Fruit fly (Drosophila melanogaster) whole organism, embryonic: Measurements from ENCODE around the gene Tsp97E.
A peak's percentile ranks its signal among the peaks of the same experiment; 100 is the strongest.

Experiments used
- Ada2b ChIP-seq: fragments of 200-800 bp; sonication (Bioruptor generic); IDR thresholded peaks from 2 replicates; pipeline ENCODE4 v1.3.6; 2022; ENCODE audit warnings: missing biosample characterization, missing genetic modification characterization
- Asciz ChIP-seq: fragments of 200-800 bp; sonication (Bioruptor generic); optimal IDR thresholded peaks from 2 replicates; lab custom pipeline; 2017; ENCODE audit warnings: missing biosample characterization, mild to moderate bottlenecking, missing genetic modification characterization, missing genetic modification reagents
- BEAF-32 ChIP-seq: fragments of 200-800 bp; sonication (Bioruptor generic); optimal IDR thresholded peaks from 3 replicates; lab custom pipeline; 2017; ENCODE audit warnings: missing biosample characterization, missing genetic modification characterization, mild to moderate bottlenecking, moderate library complexity, missing genetic modification reagents
- CG11695 ChIP-seq: fragments of 200-800 bp; sonication (Bioruptor generic); IDR thresholded peaks from 3 replicates; pipeline ENCODE4 v1.3.6; 2022; ENCODE audit warnings: missing biosample characterization, missing genetic modification characterization
- CG12219 ChIP-seq: fragments of 200-800 bp; sonication (Bioruptor generic); optimal IDR thresholded peaks from 3 replicates; lab custom pipeline; 2018; ENCODE audit warnings: missing biosample characterization, mild to moderate bottlenecking, missing genetic modification characterization
- CG13424 ChIP-seq: fragments of 200-800 bp; sonication (Bioruptor generic); optimal IDR thresholded peaks from 2 replicates; lab custom pipeline; 2019; ENCODE audit warnings: missing biosample characterization, mild to moderate bottlenecking, missing genetic modification characterization, moderate library complexity
- CG15696 ChIP-seq: fragments of 200-800 bp; sonication (Bioruptor generic); optimal IDR thresholded peaks from 2 replicates; lab custom pipeline; 2019; ENCODE audit warnings: missing biosample characterization, mild to moderate bottlenecking, missing genetic modification characterization, moderate library complexity
- CG16813 ChIP-seq: fragments of 200-800 bp; sonication (Bioruptor generic); IDR thresholded peaks from 3 replicates; pipeline ENCODE4 v1.3.6; 2022; ENCODE audit warnings: missing biosample characterization, missing genetic modification characterization; ENCODE audit not compliant: partially characterized antibody
- CG17328 ChIP-seq: fragments of 200-800 bp; sonication (Bioruptor generic); IDR thresholded peaks from 2 replicates; pipeline ENCODE4 v1.3.6; 2022; ENCODE audit warnings: missing biosample characterization, missing genetic modification characterization
- CG17361 ChIP-seq: fragments of 200-800 bp; sonication (Bioruptor generic); IDR thresholded peaks from 3 replicates; pipeline ENCODE4 v1.3.6; 2022; ENCODE audit warnings: missing biosample characterization, missing genetic modification characterization
- CG2120 ChIP-seq: fragments of 200-800 bp; sonication (Bioruptor generic); optimal IDR thresholded peaks from 3 replicates; lab custom pipeline; 2016; ENCODE audit warnings: missing biosample characterization, missing genetic modification characterization
- CG30020 ChIP-seq: fragments of 200-800 bp; optimal IDR thresholded peaks from 2 replicates; lab custom pipeline; 2019; ENCODE audit warnings: missing biosample characterization, mild to moderate bottlenecking, missing genetic modification characterization, moderate library complexity
- CG42726 ChIP-seq: fragments of 200-800 bp; sonication (Bioruptor generic); IDR thresholded peaks from 2 replicates; pipeline ENCODE4 v1.3.6; 2022; ENCODE audit warnings: missing biosample characterization, missing genetic modification characterization; ENCODE audit not compliant: partially characterized antibody
- CG4424 ChIP-seq: fragments of 200-800 bp; sonication (Bioruptor generic); optimal IDR thresholded peaks from 3 replicates; lab custom pipeline; 2016; ENCODE audit warnings: missing biosample characterization, missing genetic modification characterization
- CG8388 ChIP-seq: fragments of 200-800 bp; sonication (Bioruptor generic); optimal IDR thresholded peaks from 2 replicates; lab custom pipeline; 2019; ENCODE audit warnings: missing biosample characterization, mild to moderate bottlenecking, missing genetic modification characterization, moderate library complexity
- Dek ChIP-seq: fragments of 200-800 bp; sonication (Bioruptor generic); optimal IDR thresholded peaks from 3 replicates; lab custom pipeline; 2019; ENCODE audit warnings: missing biosample characterization, mild to moderate bottlenecking, missing genetic modification characterization, moderate library complexity
- Fer1 ChIP-seq: fragments of 200-800 bp; sonication (Bioruptor generic); optimal IDR thresholded peaks from 2 replicates; lab custom pipeline; 2017; ENCODE audit warnings: missing biosample characterization, mild to moderate bottlenecking, missing genetic modification characterization
- Fer3 ChIP-seq: fragments of 200-800 bp; sonication (Bioruptor generic); optimal IDR thresholded peaks from 2 replicates; lab custom pipeline; 2018; ENCODE audit warnings: missing biosample characterization, mild to moderate bottlenecking, missing genetic modification characterization, moderate library complexity
- HLH54F ChIP-seq: fragments of 200-800 bp; sonication (Bioruptor generic); optimal IDR thresholded peaks from 3 replicates; lab custom pipeline; 2016; ENCODE audit warnings: missing biosample characterization, missing genetic modification characterization
- Med ChIP-seq: fragments of 200-800 bp; sonication (Bioruptor generic); peaks from one replicate; lab custom pipeline; 2016; ENCODE audit warnings: missing biosample characterization, missing genetic modification characterization, mild to moderate bottlenecking, inconsistent platforms, moderate library complexity
- Myb ChIP-seq: fragments of 200-800 bp; sonication (Bioruptor generic); optimal IDR thresholded peaks from 2 replicates; lab custom pipeline; 2016; ENCODE audit warnings: missing biosample characterization, missing genetic modification characterization
- Oaz ChIP-seq: fragments of 200-800 bp; sonication (Bioruptor generic); IDR thresholded peaks from 2 replicates; pipeline ENCODE4 v1.3.6; 2022; ENCODE audit warnings: missing biosample characterization, missing genetic modification characterization
- Rx ChIP-seq: fragments of 200-800 bp; sonication (Bioruptor generic); IDR thresholded peaks from 2 replicates; pipeline ENCODE4 v1.3.6; 2022; ENCODE audit warnings: missing biosample characterization, missing genetic modification characterization
- Taf1 ChIP-seq: fragments of 200-800 bp; sonication (Bioruptor generic); IDR thresholded peaks from 2 replicates; pipeline ENCODE4 v1.3.6; 2022; ENCODE audit warnings: missing biosample characterization, missing genetic modification characterization
- Trl ChIP-seq, 3 experiments: fragments of >200 bp in 2 of 3; fragments of 200-800 bp in 1 of 3; sonication (Bioruptor generic) in 1 of 3; optimal IDR thresholded peaks; 2 replicates in 1 of 3; 3 replicates in 2 of 3; lab custom pipeline; 2016 to 2017; ENCODE audit warnings: missing biosample characterization in 1 of 3, missing genetic modification characterization in 1 of 3
- abd-A ChIP-seq: fragments of 200-800 bp; sonication (Bioruptor generic); optimal IDR thresholded peaks from 3 replicates; lab custom pipeline; 2019; ENCODE audit warnings: missing biosample characterization, mild to moderate bottlenecking, missing genetic modification characterization, moderate library complexity
- al ChIP-seq: fragments of 200-800 bp; sonication (Bioruptor generic); IDR thresholded peaks from 2 replicates; pipeline ENCODE4 v1.3.6; 2022; ENCODE audit warnings: missing biosample characterization, missing genetic modification characterization
- ara ChIP-seq: fragments of 200-800 bp; sonication (Bioruptor generic); IDR thresholded peaks from 2 replicates; pipeline ENCODE4 v1.3.6; 2022; ENCODE audit warnings: missing biosample characterization, missing genetic modification characterization
- ato ChIP-seq: fragments of 200-800 bp; sonication (Bioruptor generic); IDR thresholded peaks from 2 replicates; pipeline ENCODE4 v1.3.6; 2022; ENCODE audit warnings: missing biosample characterization, missing genetic modification characterization; ENCODE audit not compliant: partially characterized antibody
- bcd ChIP-seq: fragments of 200-800 bp; sonication (Bioruptor generic); optimal IDR thresholded peaks from 2 replicates; lab custom pipeline; 2017; ENCODE audit warnings: missing biosample characterization, mild to moderate bottlenecking, missing genetic modification characterization
- bigmax ChIP-seq: fragments of 200-800 bp; sonication (Bioruptor generic); optimal IDR thresholded peaks from 2 replicates; lab custom pipeline; 2018; ENCODE audit warnings: missing biosample characterization, mild to moderate bottlenecking, missing genetic modification characterization
- chn ChIP-seq: fragments of 200-800 bp; sonication (Bioruptor generic); optimal IDR thresholded peaks from 2 replicates; lab custom pipeline; 2016; ENCODE audit warnings: missing biosample characterization, missing genetic modification characterization
- ci ChIP-seq: fragments of 200-800 bp; sonication (Bioruptor generic); IDR thresholded peaks from 3 replicates; pipeline ENCODE4 v1.3.6; 2022; ENCODE audit warnings: missing biosample characterization, missing genetic modification characterization
- dysf ChIP-seq: fragments of 200-800 bp; sonication (Bioruptor generic); IDR thresholded peaks from 3 replicates; pipeline ENCODE4 v1.3.6; 2022; ENCODE audit warnings: missing biosample characterization, missing genetic modification characterization
- gcm2 ChIP-seq: fragments of 200-800 bp; sonication (Bioruptor generic); optimal IDR thresholded peaks from 2 replicates; lab custom pipeline; 2016; ENCODE audit warnings: missing biosample characterization, missing genetic modification characterization
- gfzf ChIP-seq: fragments of 200-800 bp; sonication (Bioruptor generic); optimal IDR thresholded peaks from 2 replicates; lab custom pipeline; 2016; ENCODE audit warnings: missing biosample characterization, mild to moderate bottlenecking, missing genetic modification characterization, moderate library complexity
- grn ChIP-seq: fragments of 200-800 bp; sonication (Bioruptor generic); optimal IDR thresholded peaks from 3 replicates; lab custom pipeline; 2017; ENCODE audit warnings: missing biosample characterization, missing genetic modification characterization
- her ChIP-seq: fragments of 200-800 bp; sonication (Bioruptor generic); optimal IDR thresholded peaks from 2 replicates; lab custom pipeline; 2016; ENCODE audit warnings: missing biosample characterization, missing genetic modification characterization
- ind ChIP-seq: fragments of 200-800 bp; sonication (Bioruptor generic); optimal IDR thresholded peaks from 3 replicates; lab custom pipeline; 2016; ENCODE audit warnings: missing biosample characterization, missing genetic modification characterization
- ken ChIP-seq: fragments of 200-800 bp; sonication (Bioruptor generic); IDR thresholded peaks from 3 replicates; pipeline ENCODE4 v1.3.6; 2022; ENCODE audit warnings: missing biosample characterization, missing genetic modification characterization
- lbe ChIP-seq: fragments of 200-800 bp; sonication (Bioruptor generic); optimal IDR thresholded peaks from 2 replicates; lab custom pipeline; 2016; ENCODE audit warnings: missing biosample characterization, mild to moderate bottlenecking, missing genetic modification characterization
- pan ChIP-seq, 4 experiments: fragments of >200 bp in 3 of 4; fragments of 200-800 bp in 1 of 4; sonication (Bioruptor generic) in 1 of 4; optimal IDR thresholded peaks in 3 of 4; IDR thresholded peaks in 1 of 4; 2 replicates each; pipeline versions ENCODE4 v1.3.6 to Lab custom; 2017 to 2022; ENCODE audit warnings: missing biosample characterization in 2 of 4, missing genetic modification characterization in 2 of 4, mixed read lengths in 1 of 4
- rib ChIP-seq: fragments of 200-800 bp; sonication (Bioruptor generic); IDR thresholded peaks from 2 replicates; pipeline ENCODE4 v1.3.6; 2022; ENCODE audit warnings: missing biosample characterization, missing genetic modification characterization
- sc ChIP-seq, 3 experiments: fragments of >200 bp in 2 of 3; fragments of 200-800 bp in 1 of 3; sonication (Bioruptor generic) in 1 of 3; optimal IDR thresholded peaks; 2 replicates in 2 of 3; 3 replicates in 1 of 3; lab custom pipeline; 2017; ENCODE audit warnings: mild to moderate bottlenecking in 1 of 3, missing biosample characterization in 1 of 3, missing genetic modification characterization in 1 of 3, missing genetic modification reagents in 1 of 3
- sd ChIP-seq: fragments of 200-800 bp; sonication (Bioruptor generic); optimal IDR thresholded peaks from 3 replicates; lab custom pipeline; 2018; ENCODE audit warnings: missing biosample characterization, mild to moderate bottlenecking, missing genetic modification characterization, moderate library complexity
- slou ChIP-seq: fragments of 200-800 bp; sonication (Bioruptor generic); optimal IDR thresholded peaks from 3 replicates; lab custom pipeline; 2016; ENCODE audit warnings: missing biosample characterization, missing genetic modification characterization
- vvl ChIP-seq: fragments of 200-800 bp; sonication (Bioruptor generic); IDR thresholded peaks from 2 replicates; pipeline ENCODE4 v1.3.6; 2022; ENCODE audit warnings: missing biosample characterization, missing genetic modification characterization
- z ChIP-seq: fragments of 200-800 bp; sonication (Bioruptor generic); IDR thresholded peaks from 3 replicates; pipeline ENCODE4 v1.3.6; 2022; ENCODE audit warnings: missing biosample characterization, missing genetic modification characterization

Tsp97E gene

DNA sequence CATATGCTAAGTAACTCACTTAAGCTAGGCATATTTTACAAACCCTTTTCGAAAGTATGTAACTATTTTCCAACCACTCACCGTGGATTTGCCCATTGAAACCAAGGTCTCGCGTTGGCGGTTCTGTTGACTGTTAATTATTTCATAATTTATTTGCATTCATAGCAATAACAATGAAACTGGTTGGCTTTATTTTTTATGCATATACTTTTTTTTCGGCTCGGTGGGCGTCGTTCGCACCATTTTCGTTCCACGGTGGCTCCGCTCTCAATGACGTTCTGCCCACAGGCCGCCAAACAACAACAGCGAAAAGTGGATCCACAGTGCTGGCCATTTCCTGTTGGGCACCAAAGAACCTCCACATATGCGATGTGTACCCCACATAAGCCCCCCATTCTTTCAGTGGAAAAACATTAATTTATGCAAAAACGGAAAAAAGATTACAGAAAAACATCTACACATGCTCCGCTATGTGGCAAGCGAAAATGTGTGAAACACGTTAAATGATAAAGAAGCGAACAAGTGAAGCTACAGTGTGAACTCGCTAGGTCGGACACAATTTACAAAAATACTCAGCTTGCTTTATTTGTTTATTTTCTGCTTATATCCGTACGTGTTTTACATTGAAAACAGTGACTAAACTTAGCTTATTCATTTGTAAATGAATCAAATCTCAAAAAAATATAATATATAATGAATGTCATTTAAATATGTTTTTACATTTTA is 3.1 kb upstream of the Tsp97E start (continued):
- no peak for TF ChIP-seq Dek (tag; lab: Kevin White, UChicago)
- TF ChIP-seq sc (optimal IDR thresholded peaks at IDR 0.05; lab: Kevin White, UChicago): no peak
- no peak for TF ChIP-seq sc (GFP tag; optimal IDR thresholded peaks at IDR 0.05; lab: Kevin White, UChicago)
- 0 out of 2 replicates have a peak, but pooled peaks have one; percentile 21 for TF ChIP-seq CG17328 (GFP tag; lab: Robert Waterston, UW)
- TF ChIP-seq ci (GFP tag; lab: Robert Waterston, UW): no peak
- no peak for TF ChIP-seq CG12219 (GFP tag; lab: Kevin White, UChicago)
- TF ChIP-seq CG15696 (tag; lab: Kevin White, UChicago): no peak
- no peak for TF ChIP-seq chn (GFP tag; lab: Kevin White, UChicago)
- TF ChIP-seq CG2120 (GFP tag; lab: Kevin White, UChicago): no peak
- peak; percentile 39; the same call in 2 of the 3 replicates for TF ChIP-seq dysf (GFP tag; lab: Robert Waterston, UW)
- TF ChIP-seq Taf1 (GFP tag; lab: Robert Waterston, UW): no peak
- no peak for TF ChIP-seq gfzf (GFP tag; lab: Kevin White, UChicago)
- no peak for TF ChIP-seq grn (GFP tag; lab: Kevin White, UChicago)
- TF ChIP-seq Med (GFP tag; lab: Kevin White, UChicago): peak; percentile 87
- TF ChIP-seq bcd (GFP tag; lab: Kevin White, UChicago): no peak
- no peak for TF ChIP-seq Asciz (GFP tag; lab: Kevin White, UChicago)
- no peak for TF ChIP-seq ato (GFP tag; lab: Robert Waterston, UW)
- no peak for TF ChIP-seq CG8388 (GFP tag; lab: Kevin White, UChicago)
- TF ChIP-seq Oaz (GFP tag; lab: Robert Waterston, UW): no peak
- TF ChIP-seq ken (GFP tag; lab: Robert Waterston, UW): peak; percentile 47; the same call in 1 of the 3 replicates
- no peak for TF ChIP-seq Myb (GFP tag; lab: Kevin White, UChicago)
- TF ChIP-seq CG17361: 0 out of 3 replicates have a peak, but pooled peaks have one; percentile 10
- TF ChIP-seq slou (GFP tag; lab: Kevin White, UChicago): no peak
- peak; percentile 59; the same call in 1 of the 2 replicates for TF ChIP-seq Ada2b (GFP tag; lab: Robert Waterston, UW)
- TF ChIP-seq sd: peak; percentile 3
- no peak for TF ChIP-seq Fer3 (tag; lab: Kevin White, UChicago)
- TF ChIP-seq gcm2: no peak
- TF ChIP-seq her (GFP tag; lab: Kevin White, UChicago): no peak
- TF ChIP-seq CG4424 (GFP tag; lab: Kevin White, UChicago): no peak
- TF ChIP-seq abd-A: no peak
- TF ChIP-seq CG13424 (tag; lab: Kevin White, UChicago): peak; percentile 52
- 0 out of 2 replicates have a peak, but pooled peaks have one; percentile 4 for TF ChIP-seq Rx (GFP tag; lab: Robert Waterston, UW)
- TF ChIP-seq CG42726: no peak
- peak; percentile 29 for TF ChIP-seq ind (GFP tag; lab: Kevin White, UChicago)
- TF ChIP-seq vvl (GFP tag; lab: Robert Waterston, UW): peak; percentile 67
- TF ChIP-seq al (GFP tag; lab: Robert Waterston, UW): no peak
- no peak for TF ChIP-seq z (GFP tag; lab: Robert Waterston, UW)
- peak; percentile 10 for TF ChIP-seq Fer1 (GFP tag; lab: Kevin White, UChicago)
- no peak for TF ChIP-seq CG30020
- TF ChIP-seq BEAF-32: no peak
- TF ChIP-seq Trl (optimal IDR thresholded peaks at IDR 0.05; lab: Kevin White, UChicago): no peak
- no peak for TF ChIP-seq Trl (GFP tag; optimal IDR thresholded peaks at IDR 0.05; lab: Kevin White, UChicago)
- peak; percentile 68 for TF ChIP-seq ara (GFP tag; lab: Robert Waterston, UW)
- TF ChIP-seq HLH54F (GFP tag; lab: Kevin White, UChicago): no peak
- no peak; the same call in 2 of the 3 replicates for TF ChIP-seq CG11695 (GFP tag; lab: Robert Waterston, UW)
- TF ChIP-seq CG16813 (GFP tag; lab: Robert Waterston, UW): no peak
- no peak for TF ChIP-seq bigmax
- peak; percentile 9 for TF ChIP-seq lbe
- TF ChIP-seq rib (GFP tag; lab: Robert Waterston, UW): no peak
- TF ChIP-seq pan (optimal IDR thresholded peaks at IDR 0.05; lab: Kevin White, UChicago): no peak
- TF ChIP-seq pan (GFP tag; optimal IDR thresholded peaks at IDR 0.05 in 1 of 2, IDR thresholded peaks at IDR 0.05 in 1 of 2): peak in 1 of 2 experiments; percentile 24
